Fruit fly (Drosophila melanogaster): ENCODE measurements around the gene alpha-Est6.

alpha-Est6 gene

DNA sequence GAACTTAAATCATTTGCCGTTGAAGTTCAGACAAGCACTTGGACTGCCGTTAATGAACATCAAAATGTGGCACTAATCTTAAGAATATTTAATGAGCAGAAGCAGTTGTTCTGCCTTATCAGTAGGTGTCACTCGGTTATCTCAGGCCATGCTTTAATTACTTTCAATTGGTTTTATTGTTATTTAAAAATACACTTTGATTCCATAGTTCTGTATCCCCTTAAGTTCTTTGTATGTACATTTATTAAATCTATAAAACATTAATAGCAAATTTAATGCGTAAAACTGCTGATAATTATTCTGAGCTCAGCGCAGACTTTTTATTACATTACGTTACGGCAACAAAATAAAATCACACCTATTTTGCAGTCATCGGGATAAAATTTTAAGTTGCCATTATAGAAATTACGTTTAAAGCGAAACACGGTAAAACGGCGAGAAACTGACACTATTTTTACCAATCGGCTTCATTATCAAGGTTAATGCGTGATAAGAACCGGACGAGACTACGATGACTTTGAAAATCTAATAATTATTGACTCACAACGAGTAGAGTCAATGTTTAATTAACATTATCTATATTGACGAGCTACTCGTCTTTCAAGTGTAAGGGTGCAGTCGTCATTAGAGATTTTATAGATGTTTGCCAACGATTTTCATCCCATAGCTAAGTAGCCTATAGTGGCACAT is 6.2 kb downstream of the alpha-Est6 start:
- TF ChIP-seq EcR (GFP tag; optimal IDR thresholded peaks at IDR 0.05), result no peak
- no peak for TF ChIP-seq psq (optimal IDR thresholded peaks at IDR 0.05)
- TF ChIP-seq Dll (optimal IDR thresholded peaks at IDR 0.05), result no peak
- TF ChIP-seq usp (GFP tag; optimal IDR thresholded peaks at IDR 0.05), result no peak
- TF ChIP-seq CG8478 (optimal IDR thresholded peaks at IDR 0.05), result no peak
- TF ChIP-seq pan (optimal IDR thresholded peaks at IDR 0.05), result no peak

dm6 chr3R:7519356-7519755 is 9.2 kb downstream of the alpha-Est6 start, which contains the start of gene Ubc84D:
Ubc84D (minus strand) TSS chr3R:7519456.
- TF ChIP-seq usp (GFP tag; optimal IDR thresholded peaks at IDR 0.05), result no peak
- TF ChIP-seq pan (optimal IDR thresholded peaks at IDR 0.05), result no peak
- no peak for TF ChIP-seq EcR (GFP tag; optimal IDR thresholded peaks at IDR 0.05)
- no peak for TF ChIP-seq CG8478 (optimal IDR thresholded peaks at IDR 0.05)
- no peak for TF ChIP-seq Dll (optimal IDR thresholded peaks at IDR 0.05)
- TF ChIP-seq psq (optimal IDR thresholded peaks at IDR 0.05), result no peak

dm6 chr3R:7515599-7516069 is 12.9 kb downstream of the alpha-Est6 start, which contains the start of gene alpha-Est8:
alpha-Est8 (minus strand) TSS chr3R:7515670.
- TF ChIP-seq CG8478 (optimal IDR thresholded peaks at IDR 0.05) (no peak), Dll (optimal IDR thresholded peaks at IDR 0.05) (no peak), psq (optimal IDR thresholded peaks at IDR 0.05) (no peak), usp (GFP tag; optimal IDR thresholded peaks at IDR 0.05) (no peak), EcR (GFP tag; optimal IDR thresholded peaks at IDR 0.05) (no peak), pan (optimal IDR thresholded peaks at IDR 0.05) (no peak)

dm6 chr3R:7514232-7514863 is 14.2 kb downstream of the alpha-Est6 start:
- TF ChIP-seq usp (GFP tag; optimal IDR thresholded peaks at IDR 0.05) (no peak), psq (optimal IDR thresholded peaks at IDR 0.05) (no peak)

dm6 chr3R:7508198-7508837 is 20.3 kb downstream of the alpha-Est6 start:
- TF ChIP-seq Dll (optimal IDR thresholded peaks at IDR 0.05) (no peak), EcR (GFP tag; optimal IDR thresholded peaks at IDR 0.05) (no peak), usp (GFP tag; optimal IDR thresholded peaks at IDR 0.05) (no peak), pan (optimal IDR thresholded peaks at IDR 0.05) (no peak), psq (optimal IDR thresholded peaks at IDR 0.05) (no peak), CG8478 (optimal IDR thresholded peaks at IDR 0.05) (no peak)

dm6 chr3R:7506314-7506988 is 22.1 kb downstream of the alpha-Est6 start:
- no peak for TF ChIP-seq EcR (GFP tag; optimal IDR thresholded peaks at IDR 0.05)
- TF ChIP-seq usp (GFP tag; optimal IDR thresholded peaks at IDR 0.05), result no peak
- no peak for TF ChIP-seq CG8478 (optimal IDR thresholded peaks at IDR 0.05)
- no peak for TF ChIP-seq psq (optimal IDR thresholded peaks at IDR 0.05)
- TF ChIP-seq Dll (optimal IDR thresholded peaks at IDR 0.05), result no peak
- TF ChIP-seq pan (optimal IDR thresholded peaks at IDR 0.05), result no peak

- no peak for TF ChIP-seq EcR (GFP tag; optimal IDR thresholded peaks at IDR 0.05)
- TF ChIP-seq pan (optimal IDR thresholded peaks at IDR 0.05), result no peak
- TF ChIP-seq Dll (optimal IDR thresholded peaks at IDR 0.05), result no peak
Observed at dm6 chr3R:7504989-7505761, 23.4 kb downstream of the alpha-Est6 start, which contains the start of gene alpha-Est9. alpha-Est9 (minus strand) TSS chr3R:7505098.

DNA sequence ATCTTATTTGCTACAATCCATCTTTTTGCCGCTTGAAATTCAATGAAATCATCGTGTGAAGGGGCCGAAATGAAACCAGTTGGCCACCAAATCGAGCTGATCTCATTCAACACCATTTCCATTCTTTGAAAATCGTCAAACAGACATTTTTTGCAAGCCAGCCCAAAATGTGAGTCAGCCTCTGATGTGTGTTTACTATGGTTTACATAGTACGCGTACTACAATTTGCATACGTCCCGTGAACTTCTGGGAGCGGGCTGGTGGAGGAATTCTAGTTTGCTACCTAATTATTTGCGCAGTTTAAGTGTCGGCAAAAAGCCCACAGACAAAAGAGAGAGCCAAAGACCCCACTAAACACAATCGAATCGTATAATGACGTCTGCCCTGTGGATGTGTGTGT is 25.4 kb downstream of the alpha-Est6 start:
- TF ChIP-seq pan (optimal IDR thresholded peaks at IDR 0.05), result no peak
- no peak for TF ChIP-seq CG8478 (optimal IDR thresholded peaks at IDR 0.05)
- TF ChIP-seq psq (optimal IDR thresholded peaks at IDR 0.05), result no peak

DNA sequence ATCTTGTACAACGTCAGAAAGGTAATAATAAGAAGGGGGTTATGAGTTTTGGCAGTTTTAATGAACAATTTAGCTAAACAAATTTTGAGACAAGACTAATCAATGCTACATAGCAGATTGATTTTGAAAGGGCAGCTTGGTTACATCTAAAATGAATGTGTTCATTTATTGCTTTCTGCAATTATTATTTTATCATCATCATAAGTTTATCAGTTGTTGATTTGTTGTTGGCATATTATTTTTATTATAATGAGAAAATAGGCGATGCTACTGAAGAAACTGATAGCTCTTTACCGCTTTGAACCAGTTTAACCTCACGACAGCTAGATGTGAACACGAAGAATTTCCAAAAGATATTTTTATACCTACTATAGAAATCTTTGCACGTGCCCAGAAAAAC is 26.3 kb downstream of the alpha-Est6 start, which contains the start of gene Mics1:
Mics1 (minus strand) TSS at position 101 of the 400 bp plus-strand sequence.
- no peak for TF ChIP-seq usp (GFP tag; optimal IDR thresholded peaks at IDR 0.05)
- TF ChIP-seq psq (optimal IDR thresholded peaks at IDR 0.05), result no peak
- no peak for TF ChIP-seq Dll (optimal IDR thresholded peaks at IDR 0.05)
- TF ChIP-seq EcR (GFP tag; optimal IDR thresholded peaks at IDR 0.05), result no peak
- TF ChIP-seq pan (optimal IDR thresholded peaks at IDR 0.05), result no peak
- no peak for TF ChIP-seq CG8478 (optimal IDR thresholded peaks at IDR 0.05)

dm6 chr3R:7500513-7500912 is 28.1 kb downstream of the alpha-Est6 start:
- TF ChIP-seq usp (GFP tag; optimal IDR thresholded peaks at IDR 0.05), result no peak
- no peak for TF ChIP-seq EcR (GFP tag; optimal IDR thresholded peaks at IDR 0.05)
- no peak for TF ChIP-seq pan (optimal IDR thresholded peaks at IDR 0.05)
- no peak for TF ChIP-seq psq (optimal IDR thresholded peaks at IDR 0.05)
- TF ChIP-seq CG8478 (optimal IDR thresholded peaks at IDR 0.05), result no peak
- no peak for TF ChIP-seq Dll (optimal IDR thresholded peaks at IDR 0.05)

DNA sequence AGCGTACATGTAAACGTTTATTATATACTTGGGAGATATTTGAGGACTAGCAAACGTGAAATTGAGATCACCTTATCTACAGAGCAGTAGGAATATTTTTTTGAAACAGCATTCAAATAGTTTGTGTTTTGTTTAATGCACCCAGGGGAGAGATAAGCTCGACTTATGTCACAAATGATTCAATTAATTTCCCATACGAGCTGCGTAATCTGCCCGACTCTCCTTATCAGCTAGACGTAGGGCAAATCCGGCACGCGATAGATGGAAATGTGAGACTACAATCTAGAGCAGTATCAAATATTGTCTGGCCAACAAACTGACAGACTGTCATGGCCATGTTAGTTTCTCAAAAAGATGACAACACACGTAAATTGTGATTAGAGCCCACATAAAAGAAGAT is 29.1 kb downstream of the alpha-Est6 start:
- TF ChIP-seq CG8478 (optimal IDR thresholded peaks at IDR 0.05) (no peak), psq (optimal IDR thresholded peaks at IDR 0.05) (no peak), usp (GFP tag; optimal IDR thresholded peaks at IDR 0.05) (no peak), Dll (optimal IDR thresholded peaks at IDR 0.05) (no peak), pan (optimal IDR thresholded peaks at IDR 0.05) (no peak), EcR (GFP tag; optimal IDR thresholded peaks at IDR 0.05) (no peak)
